Fruit fly (Drosophila melanogaster) whole organism, embryonic: ENCODE data around the gene yellow-f.
A peak's percentile ranks its signal among the peaks of the same experiment; 100 is the strongest.

Source experiments
- BtbVII ChIP-seq: fragments of 200-800 bp; sonication (Bioruptor generic); optimal IDR thresholded peaks from 3 replicates; lab custom pipeline; 2017; ENCODE audit warnings: missing biosample characterization, mild to moderate bottlenecking, missing genetic modification characterization
- Bteb2 ChIP-seq: fragments of 200-800 bp; sonication (Bioruptor generic); optimal IDR thresholded peaks from 2 replicates; lab custom pipeline; 2016; ENCODE audit warnings: missing biosample characterization, missing genetic modification characterization
- CG10267 ChIP-seq: fragments of 200-800 bp; sonication (Bioruptor generic); optimal IDR thresholded peaks from 2 replicates; lab custom pipeline; 2018; ENCODE audit warnings: missing biosample characterization, mild to moderate bottlenecking, missing genetic modification characterization, moderate library complexity
- CG10565 ChIP-seq: fragments of 200-800 bp; sonication (Bioruptor generic); optimal IDR thresholded peaks from 3 replicates; lab custom pipeline; 2016; ENCODE audit warnings: missing biosample characterization, mild to moderate bottlenecking, missing genetic modification characterization
- CG14441 ChIP-seq: fragments of 200-800 bp; sonication (Bioruptor generic); IDR thresholded peaks from 2 replicates; pipeline ENCODE4 v1.3.6; 2022; ENCODE audit warnings: missing biosample characterization, missing genetic modification characterization
- CG1529 ChIP-seq: fragments of 200-800 bp; sonication (Bioruptor generic); optimal IDR thresholded peaks from 3 replicates; lab custom pipeline; 2018; ENCODE audit warnings: missing biosample characterization, missing genetic modification characterization
- CG16815 ChIP-seq: fragments of 200-800 bp; sonication (Bioruptor generic); optimal IDR thresholded peaks from 3 replicates; lab custom pipeline; 2017; ENCODE audit warnings: missing biosample characterization, mild to moderate bottlenecking, missing genetic modification characterization
- CG1792 ChIP-seq: fragments of 200-800 bp; sonication (Bioruptor generic); optimal IDR thresholded peaks from 2 replicates; lab custom pipeline; 2016; ENCODE audit warnings: missing biosample characterization, missing genetic modification characterization
- CG32767 ChIP-seq: fragments of 200-800 bp; sonication (Bioruptor generic); IDR thresholded peaks from 2 replicates; pipeline ENCODE4 v1.3.6; 2022; ENCODE audit warnings: missing biosample characterization, missing genetic modification characterization
- CG3281 ChIP-seq: fragments of 200-800 bp; sonication (Bioruptor generic); optimal IDR thresholded peaks from 3 replicates; lab custom pipeline; 2017; ENCODE audit warnings: missing biosample characterization, mild to moderate bottlenecking, missing genetic modification characterization
- CG33213 ChIP-seq: fragments of 200-800 bp; sonication (Bioruptor generic); optimal IDR thresholded peaks from 3 replicates; lab custom pipeline; 2016; ENCODE audit warnings: missing biosample characterization, missing genetic modification characterization
- CG3407 ChIP-seq: fragments of 200-800 bp; sonication (Bioruptor generic); optimal IDR thresholded peaks from 2 replicates; lab custom pipeline; 2018; ENCODE audit warnings: missing biosample characterization, mild to moderate bottlenecking, missing genetic modification characterization
- CG34376 ChIP-seq: fragments of 200-800 bp; sonication (Bioruptor generic); optimal IDR thresholded peaks from 2 replicates; lab custom pipeline; 2018; ENCODE audit warnings: missing biosample characterization, mild to moderate bottlenecking, missing genetic modification characterization
- CG34422 ChIP-seq: fragments of 200-800 bp; sonication (Bioruptor generic); IDR thresholded peaks from 3 replicates; pipeline ENCODE4 v1.3.6; 2022; ENCODE audit warnings: missing biosample characterization, missing genetic modification characterization
- CG3838 ChIP-seq: fragments of 200-800 bp; sonication (Bioruptor generic); optimal IDR thresholded peaks from 3 replicates; lab custom pipeline; 2016; ENCODE audit warnings: missing biosample characterization, missing genetic modification characterization
- CG3847 ChIP-seq: fragments of 200-800 bp; sonication (Bioruptor generic); IDR thresholded peaks from 2 replicates; pipeline ENCODE4 v1.3.6; 2022; ENCODE audit warnings: missing biosample characterization, missing genetic modification characterization
- CG4404 ChIP-seq: fragments of 200-800 bp; sonication (Bioruptor generic); IDR thresholded peaks from 2 replicates; pipeline ENCODE4 v1.3.6; 2022; ENCODE audit warnings: missing biosample characterization, missing genetic modification characterization
- CG5953 ChIP-seq: fragments of 200-800 bp; sonication (Bioruptor generic); IDR thresholded peaks from 2 replicates; pipeline ENCODE4 v1.3.6; 2022; ENCODE audit warnings: missing biosample characterization, missing genetic modification characterization
- CG6654 ChIP-seq: fragments of 200-800 bp; sonication (Bioruptor generic); optimal IDR thresholded peaks from 2 replicates; lab custom pipeline; 2017; ENCODE audit warnings: missing biosample characterization, mild to moderate bottlenecking, missing genetic modification characterization
- CG6689 ChIP-seq: fragments of 200-800 bp; sonication (Bioruptor generic); IDR thresholded peaks from 2 replicates; pipeline ENCODE4 v1.3.6; 2022; ENCODE audit warnings: missing biosample characterization, missing genetic modification characterization
- CG9437 ChIP-seq: fragments of 200-800 bp; sonication (Bioruptor generic); optimal IDR thresholded peaks from 2 replicates; lab custom pipeline; 2018; ENCODE audit warnings: missing biosample characterization, mild to moderate bottlenecking, missing genetic modification characterization
- CoRest ChIP-seq: fragments of 200-800 bp; sonication (Bioruptor generic); optimal IDR thresholded peaks from 3 replicates; lab custom pipeline; 2018; ENCODE audit warnings: missing biosample characterization, mild to moderate bottlenecking, missing genetic modification characterization, moderate library complexity
- Dref ChIP-seq: fragments of 200-800 bp; sonication (Bioruptor generic); IDR thresholded peaks from 2 replicates; pipeline ENCODE4 v1.3.6; 2022; ENCODE audit warnings: missing biosample characterization, missing genetic modification characterization
- HHEX ChIP-seq: fragments of 200-800 bp; sonication (Bioruptor generic); optimal IDR thresholded peaks from 3 replicates; lab custom pipeline; 2017; ENCODE audit warnings: missing biosample characterization, mild to moderate bottlenecking, missing genetic modification characterization, missing genetic modification reagents
- Hey ChIP-seq: fragments of 200-800 bp; sonication (Bioruptor generic); optimal IDR thresholded peaks from 3 replicates; lab custom pipeline; 2018; ENCODE audit warnings: missing biosample characterization, mild to moderate bottlenecking, missing genetic modification characterization
- Pdp1 ChIP-seq, 2 experiments: fragments of 200-800 bp; sonication (Bioruptor generic); optimal IDR thresholded peaks; 3 replicates each; lab custom pipeline; 2016; ENCODE audit warnings: missing biosample characterization in 2 of 2, missing genetic modification characterization in 2 of 2, mild to moderate bottlenecking in 1 of 2, moderate library complexity in 1 of 2
- Trl ChIP-seq, 3 experiments: fragments of >200 bp in 2 of 3; fragments of 200-800 bp in 1 of 3; sonication (Bioruptor generic) in 1 of 3; optimal IDR thresholded peaks; 2 replicates in 1 of 3; 3 replicates in 2 of 3; lab custom pipeline; 2016 to 2017; ENCODE audit warnings: missing biosample characterization in 1 of 3, missing genetic modification characterization in 1 of 3
- Usf ChIP-seq: fragments of 200-800 bp; sonication (Bioruptor generic); optimal IDR thresholded peaks from 2 replicates; lab custom pipeline; 2017; ENCODE audit warnings: missing genotype, missing biosample characterization, missing genetic modification characterization
- ac ChIP-seq: fragments of 200-800 bp; sonication (Bioruptor generic); optimal IDR thresholded peaks from 3 replicates; lab custom pipeline; 2017; ENCODE audit warnings: missing biosample characterization, mild to moderate bottlenecking, missing genetic modification characterization
- bbx ChIP-seq: fragments of 200-800 bp; sonication (Bioruptor generic); IDR thresholded peaks from 2 replicates; pipeline ENCODE4 v1.3.6; 2022; ENCODE audit warnings: missing biosample characterization, missing genetic modification characterization; ENCODE audit not compliant: partially characterized antibody
- cas ChIP-seq: fragments of 200-800 bp; sonication (Bioruptor generic); IDR thresholded peaks from 2 replicates; pipeline ENCODE4 v1.3.6; 2022; ENCODE audit warnings: missing biosample characterization, missing genetic modification characterization
- cato ChIP-seq: fragments of 200-800 bp; sonication (Bioruptor generic); optimal IDR thresholded peaks from 2 replicates; lab custom pipeline; 2016; ENCODE audit warnings: missing biosample characterization, missing genetic modification characterization, borderline replicate concordance
- chm ChIP-seq: fragments of 200-800 bp; sonication (Bioruptor generic); IDR thresholded peaks from 2 replicates; pipeline ENCODE4 v1.3.6; 2022; ENCODE audit warnings: missing biosample characterization, missing genetic modification characterization
- chn ChIP-seq: fragments of 200-800 bp; sonication (Bioruptor generic); optimal IDR thresholded peaks from 2 replicates; lab custom pipeline; 2016; ENCODE audit warnings: missing biosample characterization, missing genetic modification characterization
- ci ChIP-seq: fragments of 200-800 bp; sonication (Bioruptor generic); IDR thresholded peaks from 3 replicates; pipeline ENCODE4 v1.3.6; 2022; ENCODE audit warnings: missing biosample characterization, missing genetic modification characterization
- gfzf ChIP-seq: fragments of 200-800 bp; sonication (Bioruptor generic); optimal IDR thresholded peaks from 2 replicates; lab custom pipeline; 2016; ENCODE audit warnings: missing biosample characterization, mild to moderate bottlenecking, missing genetic modification characterization, moderate library complexity
- ham ChIP-seq: fragments of 200-800 bp; sonication (Bioruptor generic); IDR thresholded peaks from 2 replicates; pipeline ENCODE4 v1.3.6; 2022; ENCODE audit warnings: missing biosample characterization, missing genetic modification characterization
- inv ChIP-seq: fragments of 200-800 bp; sonication (Bioruptor generic); IDR thresholded peaks from 2 replicates; pipeline ENCODE4 v1.3.6; 2022; ENCODE audit warnings: missing biosample characterization, missing genetic modification characterization; ENCODE audit not compliant: partially characterized antibody
- kni ChIP-seq: fragments of 200-800 bp; sonication (Bioruptor generic); optimal IDR thresholded peaks from 3 replicates; lab custom pipeline; 2017; ENCODE audit warnings: mild to moderate bottlenecking, missing biosample characterization, missing genetic modification reagents, missing genetic modification characterization
- org-1 ChIP-seq: fragments of 200-800 bp; sonication (Bioruptor generic); optimal IDR thresholded peaks from 2 replicates; lab custom pipeline; 2017; ENCODE audit warnings: missing biosample characterization, missing genetic modification characterization
- phol ChIP-seq: fragments of 200-800 bp; sonication (Bioruptor generic); optimal IDR thresholded peaks from 3 replicates; lab custom pipeline; 2018; ENCODE audit warnings: missing biosample characterization, mild to moderate bottlenecking, missing genetic modification characterization, moderate library complexity
- pzg ChIP-seq: fragments of 200-800 bp; sonication (Bioruptor generic); optimal IDR thresholded peaks from 3 replicates; lab custom pipeline; 2018; ENCODE audit warnings: missing biosample characterization, mild to moderate bottlenecking, missing genetic modification characterization, moderate library complexity
- salm ChIP-seq: fragments of 200-800 bp; sonication (Bioruptor generic); optimal IDR thresholded peaks from 2 replicates; lab custom pipeline; 2018; ENCODE audit warnings: missing biosample characterization, mild to moderate bottlenecking, missing genetic modification characterization
- sc ChIP-seq, 3 experiments: fragments of >200 bp in 2 of 3; fragments of 200-800 bp in 1 of 3; sonication (Bioruptor generic) in 1 of 3; optimal IDR thresholded peaks; 2 replicates in 2 of 3; 3 replicates in 1 of 3; lab custom pipeline; 2017; ENCODE audit warnings: mild to moderate bottlenecking in 1 of 3, missing biosample characterization in 1 of 3, missing genetic modification characterization in 1 of 3, missing genetic modification reagents in 1 of 3
- sima ChIP-seq: fragments of 200-800 bp; sonication (Bioruptor generic); optimal IDR thresholded peaks from 2 replicates; lab custom pipeline; 2016; ENCODE audit warnings: missing biosample characterization, missing genetic modification characterization
- sna ChIP-seq: fragments of 200-800 bp; sonication (Bioruptor generic); IDR thresholded peaks from 2 replicates; pipeline ENCODE4 v1.3.6; 2022; ENCODE audit warnings: missing biosample characterization, missing genetic modification characterization; ENCODE audit not compliant: partially characterized antibody
- toy ChIP-seq: fragments of 200-800 bp; sonication (Bioruptor generic); IDR thresholded peaks from 2 replicates; pipeline ENCODE4 v1.3.6; 2022; ENCODE audit warnings: missing biosample characterization, missing genetic modification characterization
- tx ChIP-seq: fragments of 200-800 bp; sonication (Bioruptor generic); optimal IDR thresholded peaks from 2 replicates; lab custom pipeline; 2016; ENCODE audit warnings: missing biosample characterization, missing genetic modification characterization

yellow-f gene

DNA sequence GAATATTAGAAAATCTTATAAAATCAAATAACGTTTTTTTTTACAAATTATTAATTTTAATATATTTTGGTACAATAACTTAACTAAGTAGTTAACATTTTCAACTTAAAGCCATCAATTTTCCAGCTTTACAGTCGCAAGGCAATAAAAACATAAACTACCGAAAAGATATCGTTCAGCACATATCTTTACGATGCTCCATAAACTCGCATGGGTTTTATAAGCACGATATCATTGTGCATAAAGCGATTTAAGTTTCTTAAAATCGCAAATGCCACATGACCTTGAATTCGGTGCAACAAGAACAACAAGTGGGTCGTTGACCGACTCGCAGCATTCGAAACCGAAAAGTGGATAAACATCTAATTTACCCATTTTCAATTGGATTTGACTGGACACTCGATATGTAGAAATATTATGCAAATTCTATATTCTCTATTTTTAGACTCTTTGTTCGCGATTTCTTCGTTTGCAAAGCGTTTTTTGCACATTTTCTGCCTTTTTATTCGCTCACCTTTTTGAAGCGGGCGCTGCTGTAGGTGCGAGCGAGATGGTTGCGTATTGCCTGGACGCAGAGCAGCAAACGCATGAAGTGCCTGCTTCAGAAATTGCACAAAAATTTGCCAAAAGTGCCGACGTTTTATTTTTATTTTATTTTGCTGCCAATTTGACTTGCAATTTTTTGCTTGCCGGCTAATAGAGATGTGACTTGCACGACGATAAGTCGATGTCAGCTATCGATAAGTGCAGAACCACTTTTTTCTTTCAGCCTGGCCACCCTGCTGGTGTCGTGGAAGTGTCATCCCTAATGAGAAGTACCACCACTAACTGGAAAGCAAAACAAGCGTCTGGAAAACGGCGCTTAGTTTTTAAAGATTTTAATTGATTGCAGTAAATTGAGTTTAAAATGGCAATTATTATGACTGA lies 31.8 kb downstream of the yellow-f start, which contains the start of gene Spc25 (continued):
- TF ChIP-seq CG3847 (GFP tag; lab: Robert Waterston, UW) (peak; percentile 64), CG32767 (GFP tag; lab: Robert Waterston, UW) (no peak), toy (GFP tag; lab: Robert Waterston, UW) (no peak), CG3838 (GFP tag; lab: Kevin White, UChicago) (no peak), HHEX (GFP tag; lab: Kevin White, UChicago) (no peak), CG3281 (GFP tag; lab: Kevin White, UChicago) (peak; percentile 9), cas (GFP tag; lab: Robert Waterston, UW) (no peak), CG9437 (no peak), kni (no peak), Usf (GFP tag; lab: Kevin White, UChicago) (no peak), Dref (peak; percentile 96), CG6654 (no peak), sima (GFP tag; lab: Kevin White, UChicago) (no peak), sna (GFP tag; lab: Robert Waterston, UW) (peak; percentile 92), ac (GFP tag; lab: Kevin White, UChicago) (no peak), chn (peak; percentile 75), CG6689 (GFP tag; lab: Robert Waterston, UW) (0 out of 2 replicates have a peak, but pooled peaks have one; percentile 17), CG14441 (peak; percentile 50; the same call in 1 of the 2 replicates), CG10267 (tag; lab: Kevin White, UChicago) (peak; percentile 45), Trl (optimal IDR thresholded peaks at IDR 0.05; lab: Kevin White, UChicago) (no peak), Trl (GFP tag; optimal IDR thresholded peaks at IDR 0.05; lab: Kevin White, UChicago) (peak; percentile 67), pzg (GFP tag; lab: Kevin White, UChicago) (peak; percentile 91), ham (GFP tag; lab: Robert Waterston, UW) (no peak), CG33213 (peak; percentile 84), ci (GFP tag; lab: Robert Waterston, UW) (peak; percentile 27; the same call in 1 of the 3 replicates), CG34422 (GFP tag; lab: Robert Waterston, UW) (peak; percentile 80), Hey (tag; lab: Kevin White, UChicago) (no peak), org-1 (GFP tag; lab: Kevin White, UChicago) (no peak), CG5953 (GFP tag; lab: Robert Waterston, UW) (no peak), phol (tag; lab: Kevin White, UChicago) (peak; percentile 42), salm (no peak), sc (optimal IDR thresholded peaks at IDR 0.05; lab: Kevin White, UChicago) (no peak), sc (GFP tag; optimal IDR thresholded peaks at IDR 0.05; lab: Kevin White, UChicago) (no peak), CG1792 (GFP tag; lab: Kevin White, UChicago) (peak; percentile 41), Pdp1 (GFP tag; optimal IDR thresholded peaks at IDR 0.05; lab: Kevin White, UChicago) (peak in 1 of 2 experiments; percentile 71), Bteb2 (no peak), cato (GFP tag; lab: Kevin White, UChicago) (no peak), chm (no peak), CG10565 (no peak), CG4404 (GFP tag; lab: Robert Waterston, UW) (no peak), BtbVII (GFP tag; lab: Kevin White, UChicago) (peak; percentile 20), bbx (GFP tag; lab: Robert Waterston, UW) (peak; percentile 93), CG1529 (GFP tag; lab: Kevin White, UChicago) (no peak), inv (GFP tag; lab: Robert Waterston, UW) (peak; percentile 89), CG3407 (GFP tag; lab: Kevin White, UChicago) (no peak), tx (peak; percentile 60), CoRest (tag; lab: Kevin White, UChicago) (no peak), CG34376 (no peak), gfzf (peak; percentile 33), CG16815 (GFP tag; lab: Kevin White, UChicago) (no peak)
